Worm (Caenorhabditis elegans): Measurements from ENCODE around the gene C43F9.7.

DNA sequence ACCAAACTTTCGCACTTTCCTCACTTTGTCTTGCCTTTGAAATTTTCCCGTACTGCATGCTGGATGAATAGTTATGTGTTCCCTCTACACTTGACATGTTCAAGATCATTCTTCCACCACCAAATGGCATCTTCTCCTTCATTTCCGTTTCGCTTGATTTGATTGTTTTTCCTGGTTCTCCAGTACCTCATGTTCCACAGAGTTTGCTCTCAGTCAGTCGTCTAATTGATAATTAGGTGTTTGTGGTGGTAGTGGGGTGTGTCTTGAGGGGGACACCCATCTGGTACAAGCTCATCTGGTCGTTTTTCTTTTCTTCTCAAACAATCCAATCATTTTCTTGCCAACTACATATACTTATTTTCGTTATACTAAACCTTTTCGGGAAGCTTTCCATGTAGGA is 22.4 kb downstream of the C43F9.7 start:
- no peak for TF ChIP-seq pqm-1 (tag; optimal IDR thresholded peaks at IDR 0.05)
- no peak for TF ChIP-seq nfya-1 (tag; optimal IDR thresholded peaks at IDR 0.05; ENCODE audit: insufficient read depth)
- TF ChIP-seq lin-39 (tag; optimal IDR thresholded peaks at IDR 0.05), result no peak
- no peak for TF ChIP-seq pha-4 (tag; optimal IDR thresholded peaks at IDR 0.05)
- TF ChIP-seq unc-62 (GFP tag; optimal IDR thresholded peaks at IDR 0.05), result no peak
- no peak for TF ChIP-seq ceh-82 (tag; optimal IDR thresholded peaks at IDR 0.05)
- no peak for TF ChIP-seq nhr-76 (tag; optimal IDR thresholded peaks at IDR 0.05)
- no peak for TF ChIP-seq zag-1 (tag; optimal IDR thresholded peaks at IDR 0.05)
- TF ChIP-seq skn-1 (tag; optimal IDR thresholded peaks at IDR 0.05), result no peak
- TF ChIP-seq elt-2 (tag; optimal IDR thresholded peaks at IDR 0.05), result no peak
- no peak for TF ChIP-seq ama-1 (optimal IDR thresholded peaks at IDR 0.05)
- TF ChIP-seq egl-27 (tag; optimal IDR thresholded peaks at IDR 0.05), result no peak

All from whole organism, L3 larva.